Fruit fly (Drosophila melanogaster) S2 (cell line): ENCODE results near the gene CG4768.

ENCODE experiments used
- CG8478 ChIP-seq: fragments of >200 bp; optimal IDR thresholded peaks from 2 replicates; lab custom pipeline; 2018
- CTCF ChIP-seq, 2 experiments: fragments of >200 bp; optimal IDR thresholded peaks; 2 replicates each; lab custom pipeline; 2018

- TF ChIP-seq CTCF (optimal IDR thresholded peaks at IDR 0.05; lab: Kevin White, UChicago) (no peak), CG8478 (lab: Kevin White, UChicago) (no peak)
Observed at dm6 chrX:16818186-16818585, 26.3 kb downstream of the CG4768 start.
